Fruit fly (Drosophila melanogaster) S2 (cell line): ENCODE measurements around the gene Pex7.

ENCODE experiments used
- CG8478 ChIP-seq: fragments of >200 bp; optimal IDR thresholded peaks from 2 replicates; lab custom pipeline; 2018
- CTCF ChIP-seq, 2 experiments: fragments of >200 bp; optimal IDR thresholded peaks; 2 replicates each; lab custom pipeline; 2018

DNA sequence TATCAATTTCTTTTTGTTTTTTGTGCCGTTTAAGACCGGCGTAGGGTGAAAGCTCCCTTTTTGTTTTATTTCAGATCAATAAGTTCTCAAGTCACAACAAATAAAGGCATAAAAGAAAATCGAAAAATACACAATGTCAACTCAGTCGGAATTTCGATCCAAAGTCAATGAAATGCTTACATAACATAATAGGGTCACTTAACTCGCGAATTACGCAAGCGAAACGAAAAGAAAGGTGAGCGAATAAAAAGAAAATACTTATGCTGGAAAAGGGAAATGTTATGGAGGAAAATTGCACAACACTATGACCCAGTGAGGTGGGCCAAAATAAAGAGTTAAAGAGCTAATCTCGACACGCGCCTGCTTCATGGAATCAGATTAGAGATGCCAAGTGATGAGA lies 49.0 kb downstream of the Pex7 start:
- TF ChIP-seq CTCF (optimal IDR thresholded peaks at IDR 0.05; lab: Kevin White, UChicago) (no peak), CG8478 (lab: Kevin White, UChicago) (no peak)
